Worm (Caenorhabditis elegans) whole organism, L2 larva: ENCODE results near the gene egas-3.

ENCODE experiments used
- ama-1 ChIP-seq: fragments of 150-350 bp; optimal IDR thresholded peaks from 2 replicates; lab custom pipeline; 2018; ENCODE audit warnings: inconsistent platforms
- elt-3 ChIP-seq: sonication (generic microtip); optimal IDR thresholded peaks from 2 replicates; lab custom pipeline; 2017; ENCODE audit warnings: missing biosample characterization, missing genetic modification characterization
- lin-13 ChIP-seq: fragments of 150-350 bp; optimal IDR thresholded peaks from 2 replicates; lab custom pipeline; 2014; ENCODE audit warnings: missing biosample characterization, missing genetic modification reagents, missing genetic modification characterization
- nhr-237 ChIP-seq: fragments of 150-350 bp; optimal IDR thresholded peaks from 2 replicates; lab custom pipeline; 2014; ENCODE audit warnings: missing biosample characterization, missing genetic modification characterization
- nhr-25 ChIP-seq: fragments of 150-350 bp; sonication (generic microtip); optimal IDR thresholded peaks from 3 replicates; lab custom pipeline; 2014; ENCODE audit warnings: missing biosample characterization, missing genetic modification characterization
- peb-1 ChIP-seq: fragments of 150-350 bp; optimal IDR thresholded peaks from 2 replicates; lab custom pipeline; 2014; ENCODE audit warnings: missing biosample characterization, missing genetic modification characterization
- skn-1 ChIP-seq: sonication (generic microtip); optimal IDR thresholded peaks from 2 replicates; lab custom pipeline; 2017; ENCODE audit warnings: missing biosample characterization, missing genetic modification characterization
- unc-62 ChIP-seq: fragments of 150-350 bp; optimal IDR thresholded peaks from 2 replicates; lab custom pipeline; 2014; ENCODE audit warnings: missing biosample characterization, missing genetic modification reagents, missing genetic modification characterization
- zag-1 ChIP-seq: fragments of 150-350 bp; optimal IDR thresholded peaks from 2 replicates; lab custom pipeline; 2014; ENCODE audit warnings: missing biosample characterization, missing genetic modification characterization

- TF ChIP-seq elt-3 (tag; lab: Kevin White, UChicago) (no peak), skn-1 (no peak), unc-62 (no peak), nhr-237 (tag; lab: Kevin White, UChicago) (no peak), zag-1 (tag; lab: Kevin White, UChicago) (no peak), ama-1 (lab: Kevin White, UChicago) (no peak), lin-13 (GFP tag; lab: Kevin White, UChicago) (no peak), peb-1 (tag; lab: Kevin White, UChicago) (no peak), nhr-25 (tag; lab: Kevin White, UChicago) (no peak)
Measured at ce11 chrV:18650043-18650442, 13.9 kb upstream of the egas-3 start, which contains the start of gene egas-2.
